Fruit fly (Drosophila melanogaster): ENCODE results near the gene CG9636.

dm6 chr3R:8292034-8292433, 48.4 kb upstream of the CG9636 start, which contains the start of gene CG31463:
- TF ChIP-seq Hr39 (GFP tag; optimal IDR thresholded peaks at IDR 0.05), result no peak
- TF ChIP-seq Sox102F (GFP tag; optimal IDR thresholded peaks at IDR 0.05), result no peak
- no peak for TF ChIP-seq CG8632 (GFP tag; optimal IDR thresholded peaks at IDR 0.05)
- TF ChIP-seq CG6808 (GFP tag; optimal IDR thresholded peaks at IDR 0.05), result no peak
- no peak for TF ChIP-seq CG10631 (GFP tag; optimal IDR thresholded peaks at IDR 0.05)
- TF ChIP-seq Eip78C (GFP tag), result no peak
- TF ChIP-seq Eip93F (GFP tag; optimal IDR thresholded peaks at IDR 0.05), result no peak
- TF ChIP-seq dac (GFP tag; optimal IDR thresholded peaks at IDR 0.05), result no peak
- TF ChIP-seq CG6854 (GFP tag; optimal IDR thresholded peaks at IDR 0.05), result no peak
- no peak for TF ChIP-seq CG16779 (tag; optimal IDR thresholded peaks at IDR 0.05)
- TF ChIP-seq CG10669 (GFP tag; optimal IDR thresholded peaks at IDR 0.05), result no peak
- TF ChIP-seq Gug (GFP tag; IDR thresholded peaks at IDR 0.05), result no peak
- TF ChIP-seq Lpt (GFP tag; optimal IDR thresholded peaks at IDR 0.05), result no peak
- TF ChIP-seq achi (GFP tag; optimal IDR thresholded peaks at IDR 0.05), result no peak
